Fruit fly (Drosophila melanogaster) whole organism, embryonic: ENCODE data around the gene Hr83.

Experiments used
- Antp ChIP-seq: fragments of 200-800 bp; sonication (Bioruptor generic); optimal IDR thresholded peaks from 3 replicates; lab custom pipeline; 2016; ENCODE audit warnings: missing biosample characterization, missing genetic modification characterization
- Atf6 ChIP-seq: fragments of 200-800 bp; sonication (Bioruptor generic); IDR thresholded peaks from 2 replicates; pipeline ENCODE4 v1.3.6; 2022; ENCODE audit warnings: missing biosample characterization, missing genetic modification characterization
- B-H2 ChIP-seq: fragments of 200-800 bp; sonication (Bioruptor generic); optimal IDR thresholded peaks from 2 replicates; lab custom pipeline; 2018; ENCODE audit warnings: missing biosample characterization, mild to moderate bottlenecking, missing genetic modification characterization
- CG14441 ChIP-seq: fragments of 200-800 bp; sonication (Bioruptor generic); IDR thresholded peaks from 2 replicates; pipeline ENCODE4 v1.3.6; 2022; ENCODE audit warnings: missing biosample characterization, missing genetic modification characterization
- CG15011 ChIP-seq: fragments of 200-800 bp; sonication (Bioruptor generic); optimal IDR thresholded peaks from 3 replicates; lab custom pipeline; 2018; ENCODE audit warnings: missing biosample characterization, mild to moderate bottlenecking, missing genetic modification characterization
- CG15601 ChIP-seq: fragments of 200-800 bp; sonication (Bioruptor generic); optimal IDR thresholded peaks from 3 replicates; lab custom pipeline; 2019; ENCODE audit warnings: missing biosample characterization, mild to moderate bottlenecking, missing genetic modification characterization, moderate library complexity
- CG1602 ChIP-seq: fragments of 200-800 bp; sonication (Bioruptor generic); optimal IDR thresholded peaks from 3 replicates; lab custom pipeline; 2016; ENCODE audit warnings: missing biosample characterization, missing genetic modification characterization
- CG1647 ChIP-seq: fragments of 200-800 bp; sonication (Bioruptor generic); optimal IDR thresholded peaks from 3 replicates; lab custom pipeline; 2016; ENCODE audit warnings: missing biosample characterization, missing genetic modification characterization
- CG16779 ChIP-seq: fragments of 200-800 bp; sonication (Bioruptor generic); IDR thresholded peaks from 2 replicates; pipeline ENCODE4 v1.3.6; 2022; ENCODE audit warnings: missing biosample characterization, missing genetic modification characterization
- CG17361 ChIP-seq: fragments of 200-800 bp; sonication (Bioruptor generic); IDR thresholded peaks from 3 replicates; pipeline ENCODE4 v1.3.6; 2022; ENCODE audit warnings: missing biosample characterization, missing genetic modification characterization
- CG1832 ChIP-seq: fragments of 200-800 bp; sonication (Bioruptor generic); optimal IDR thresholded peaks from 2 replicates; lab custom pipeline; 2017; ENCODE audit warnings: missing biosample characterization, mild to moderate bottlenecking, missing genetic modification characterization, inconsistent platforms
- CG18764 ChIP-seq: fragments of 200-800 bp; sonication (Bioruptor generic); optimal IDR thresholded peaks from 3 replicates; lab custom pipeline; 2016; ENCODE audit warnings: missing biosample characterization, missing genetic modification characterization
- CG3065 ChIP-seq: fragments of 200-800 bp; sonication (Bioruptor generic); optimal IDR thresholded peaks from 2 replicates; lab custom pipeline; 2016; ENCODE audit warnings: missing biosample characterization, missing genetic modification characterization
- CG31224 ChIP-seq: fragments of 200-800 bp; sonication (Bioruptor generic); IDR thresholded peaks from 2 replicates; pipeline ENCODE4 v1.3.6; 2022; ENCODE audit warnings: missing biosample characterization, missing genetic modification characterization
- CG31365 ChIP-seq: fragments of 200-800 bp; sonication (Bioruptor generic); optimal IDR thresholded peaks from 2 replicates; lab custom pipeline; 2018; ENCODE audit warnings: missing biosample characterization, mild to moderate bottlenecking, missing genetic modification characterization
- CG31388 ChIP-seq: fragments of 200-800 bp; sonication (Bioruptor generic); optimal IDR thresholded peaks from 2 replicates; lab custom pipeline; 2016; ENCODE audit warnings: missing biosample characterization, missing genetic modification characterization
- CG33213 ChIP-seq: fragments of 200-800 bp; sonication (Bioruptor generic); optimal IDR thresholded peaks from 3 replicates; lab custom pipeline; 2016; ENCODE audit warnings: missing biosample characterization, missing genetic modification characterization
- CG4360 ChIP-seq: fragments of 200-800 bp; sonication (Bioruptor generic); IDR thresholded peaks from 2 replicates; pipeline ENCODE4 v1.3.6; 2022; ENCODE audit warnings: missing biosample characterization, missing genetic modification characterization
- CG4617 ChIP-seq: fragments of 200-800 bp; sonication (Bioruptor generic); optimal IDR thresholded peaks from 3 replicates; lab custom pipeline; 2016; ENCODE audit warnings: missing biosample characterization, missing genetic modification characterization, borderline replicate concordance
- CG8478 ChIP-seq: fragments of >200 bp; optimal IDR thresholded peaks from 2 replicates; lab custom pipeline; 2018
- CG9727 ChIP-seq: fragments of 200-800 bp; sonication (Bioruptor generic); optimal IDR thresholded peaks from 3 replicates; lab custom pipeline; 2017; ENCODE audit warnings: missing biosample characterization, mild to moderate bottlenecking, missing genetic modification characterization
- Dbx ChIP-seq: fragments of 200-800 bp; sonication (Bioruptor generic); IDR thresholded peaks from 3 replicates; pipeline ENCODE4 v1.3.6; 2022; ENCODE audit warnings: missing biosample characterization, missing genetic modification characterization
- HmgD ChIP-seq: fragments of 200-800 bp; sonication (Bioruptor generic); optimal IDR thresholded peaks from 3 replicates; lab custom pipeline; 2016; ENCODE audit warnings: missing biosample characterization, missing genetic modification characterization
- Kr ChIP-seq: fragments of 200-800 bp; sonication (Bioruptor generic); optimal IDR thresholded peaks from 2 replicates; lab custom pipeline; 2017; ENCODE audit warnings: missing biosample characterization, mild to moderate bottlenecking, missing genetic modification characterization
- Nf-YB ChIP-seq: fragments of 200-800 bp; sonication (Bioruptor generic); optimal IDR thresholded peaks from 3 replicates; lab custom pipeline; 2019; ENCODE audit warnings: missing biosample characterization, mild to moderate bottlenecking, missing genetic modification characterization, moderate library complexity
- Side ChIP-seq: fragments of 200-800 bp; sonication (Bioruptor generic); optimal IDR thresholded peaks from 2 replicates; lab custom pipeline; 2016; ENCODE audit warnings: missing biosample characterization, missing genetic modification characterization
- Sox100B ChIP-seq: fragments of 200-800 bp; sonication (Bioruptor generic); optimal IDR thresholded peaks from 3 replicates; lab custom pipeline; 2018; ENCODE audit warnings: missing biosample characterization, mild to moderate bottlenecking, missing genetic modification characterization
- ara ChIP-seq: fragments of 200-800 bp; sonication (Bioruptor generic); IDR thresholded peaks from 2 replicates; pipeline ENCODE4 v1.3.6; 2022; ENCODE audit warnings: missing biosample characterization, missing genetic modification characterization
- bcd ChIP-seq: fragments of 200-800 bp; sonication (Bioruptor generic); optimal IDR thresholded peaks from 2 replicates; lab custom pipeline; 2017; ENCODE audit warnings: missing biosample characterization, mild to moderate bottlenecking, missing genetic modification characterization
- btn ChIP-seq: fragments of 200-800 bp; sonication (Bioruptor generic); optimal IDR thresholded peaks from 2 replicates; lab custom pipeline; 2016; ENCODE audit warnings: missing biosample characterization, missing genetic modification characterization
- cg ChIP-seq: fragments of 200-800 bp; sonication (Bioruptor generic); optimal IDR thresholded peaks from 3 replicates; lab custom pipeline; 2019; ENCODE audit warnings: missing biosample characterization, mild to moderate bottlenecking, missing genetic modification characterization, moderate library complexity
- chinmo ChIP-seq: fragments of 200-800 bp; sonication (Bioruptor generic); IDR thresholded peaks from 4 replicates; pipeline ENCODE4 v1.3.6; 2022; ENCODE audit warnings: missing biosample characterization, missing genetic modification characterization; ENCODE audit not compliant: partially characterized antibody
- en ChIP-seq: fragments of 200-800 bp; sonication (Bioruptor generic); optimal IDR thresholded peaks from 2 replicates; lab custom pipeline; 2016; ENCODE audit warnings: missing biosample characterization, missing genetic modification characterization
- esg ChIP-seq: fragments of 200-800 bp; sonication (Bioruptor generic); conservative IDR thresholded peaks from 2 replicates; pipeline ENCODE4 v1.3.6; 2022; ENCODE audit warnings: missing biosample characterization, missing genetic modification characterization
- fru ChIP-seq: fragments of >200 bp; optimal IDR thresholded peaks from 2 replicates; lab custom pipeline; 2017
- gcm ChIP-seq: fragments of 200-800 bp; sonication (Bioruptor generic); optimal IDR thresholded peaks from 2 replicates; lab custom pipeline; 2019; ENCODE audit warnings: missing biosample characterization, mild to moderate bottlenecking, missing genetic modification characterization, moderate library complexity
- gem ChIP-seq: fragments of 200-800 bp; sonication (Bioruptor generic); optimal IDR thresholded peaks from 2 replicates; lab custom pipeline; 2019; ENCODE audit warnings: missing biosample characterization, mild to moderate bottlenecking, missing genetic modification characterization, moderate library complexity
- hb ChIP-seq: fragments of 200-800 bp; sonication (Bioruptor generic); IDR thresholded peaks from 3 replicates; pipeline ENCODE4 v1.3.6; 2022; ENCODE audit warnings: missing biosample characterization, missing genetic modification characterization; ENCODE audit not compliant: partially characterized antibody
- hbn ChIP-seq: fragments of 200-800 bp; sonication (Bioruptor generic); IDR thresholded peaks from 2 replicates; pipeline ENCODE4 v1.3.6; 2022; ENCODE audit warnings: missing biosample characterization, missing genetic modification characterization; ENCODE audit not compliant: partially characterized antibody
- inv ChIP-seq: fragments of 200-800 bp; sonication (Bioruptor generic); IDR thresholded peaks from 2 replicates; pipeline ENCODE4 v1.3.6; 2022; ENCODE audit warnings: missing biosample characterization, missing genetic modification characterization; ENCODE audit not compliant: partially characterized antibody
- kni ChIP-seq: fragments of 200-800 bp; sonication (Bioruptor generic); optimal IDR thresholded peaks from 3 replicates; lab custom pipeline; 2017; ENCODE audit warnings: mild to moderate bottlenecking, missing biosample characterization, missing genetic modification reagents, missing genetic modification characterization
- knrl ChIP-seq: fragments of 200-800 bp; sonication (Bioruptor generic); IDR thresholded peaks from 3 replicates; pipeline ENCODE4 v1.3.6; 2022; ENCODE audit warnings: missing biosample characterization, missing genetic modification characterization; ENCODE audit not compliant: partially characterized antibody
- lilli ChIP-seq: fragments of 200-800 bp; sonication (Bioruptor generic); optimal IDR thresholded peaks from 3 replicates; lab custom pipeline; 2016; ENCODE audit warnings: missing biosample characterization, missing genetic modification characterization
- peb ChIP-seq: fragments of 200-800 bp; sonication (Bioruptor generic); IDR thresholded peaks from 2 replicates; pipeline ENCODE4 v1.3.6; 2022; ENCODE audit warnings: missing biosample characterization, missing genetic modification characterization
- pfk ChIP-seq: fragments of 200-800 bp; sonication (Bioruptor generic); optimal IDR thresholded peaks from 2 replicates; lab custom pipeline; 2018; ENCODE audit warnings: missing biosample characterization, mild to moderate bottlenecking, missing genetic modification characterization, moderate library complexity
- pita ChIP-seq: fragments of 200-800 bp; sonication (Bioruptor generic); optimal IDR thresholded peaks from 2 replicates; lab custom pipeline; 2017; ENCODE audit warnings: missing biosample characterization, mild to moderate bottlenecking, missing genetic modification characterization
- sima ChIP-seq: fragments of 200-800 bp; sonication (Bioruptor generic); optimal IDR thresholded peaks from 2 replicates; lab custom pipeline; 2016; ENCODE audit warnings: missing biosample characterization, missing genetic modification characterization
- sisA ChIP-seq: fragments of 200-800 bp; sonication (Bioruptor generic); IDR thresholded peaks from 2 replicates; pipeline ENCODE4 v1.3.6; 2022; ENCODE audit warnings: missing biosample characterization, missing genetic modification characterization
- slbo ChIP-seq: fragments of 200-800 bp; sonication (Bioruptor generic); IDR thresholded peaks from 2 replicates; pipeline ENCODE4 v1.3.6; 2022; ENCODE audit warnings: missing biosample characterization, missing genetic modification characterization
- trh ChIP-seq: fragments of 200-800 bp; sonication (Bioruptor generic); optimal IDR thresholded peaks from 2 replicates; lab custom pipeline; 2016; ENCODE audit warnings: missing biosample characterization, missing genetic modification characterization
- yki ChIP-seq: fragments of >200 bp; optimal IDR thresholded peaks from 3 replicates; lab custom pipeline; 2018
- zf30C ChIP-seq: fragments of 200-800 bp; sonication (Bioruptor generic); optimal IDR thresholded peaks from 3 replicates; lab custom pipeline; 2018; ENCODE audit warnings: missing biosample characterization, mild to moderate bottlenecking, missing genetic modification characterization

The Hr83 gene

DNA sequence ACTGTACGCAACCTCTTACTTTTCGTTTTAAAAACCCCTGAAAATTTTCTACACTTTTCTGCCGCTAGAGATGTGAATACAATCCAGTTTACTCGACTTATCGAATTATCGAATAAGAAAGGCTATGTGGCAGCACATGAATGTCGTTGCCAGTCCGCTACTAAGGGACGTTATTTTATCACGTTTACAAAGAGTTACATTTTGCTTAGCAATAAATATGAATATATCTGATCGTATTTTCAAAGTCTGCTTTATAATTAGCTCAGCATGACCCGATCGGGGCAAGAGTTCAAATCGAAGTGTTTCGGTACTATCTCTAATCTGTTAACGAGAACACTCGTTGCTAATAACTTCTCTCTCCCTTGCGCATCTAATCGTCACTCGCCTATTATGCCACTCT is 19.1 kb downstream of the Hr83 start, which contains the start of gene CG42724 (continued):
- TF ChIP-seq HmgD (GFP tag; lab: Kevin White, UChicago): peak; percentile 48
- no peak for TF ChIP-seq CG15011
- TF ChIP-seq CG1647 (GFP tag; lab: Kevin White, UChicago): peak; percentile 70
- TF ChIP-seq sima (GFP tag; lab: Kevin White, UChicago): no peak
- TF ChIP-seq Antp (GFP tag; lab: Kevin White, UChicago): peak; percentile 78
- no peak for TF ChIP-seq gcm
- TF ChIP-seq CG4617 (GFP tag; lab: Kevin White, UChicago): peak; percentile 89
- TF ChIP-seq Kr: no peak
- TF ChIP-seq CG9727 (GFP tag; lab: Kevin White, UChicago): no peak
- no peak for TF ChIP-seq zf30C
- peak; percentile 26 for TF ChIP-seq trh (GFP tag; lab: Kevin White, UChicago)
- peak; percentile 54 for TF ChIP-seq CG1602 (GFP tag; lab: Kevin White, UChicago)
- TF ChIP-seq yki (lab: Kevin White, UChicago): no peak
- no peak for TF ChIP-seq CG31365
- TF ChIP-seq CG17361 (GFP tag; lab: Robert Waterston, UW): no peak
- no peak for TF ChIP-seq CG3065 (GFP tag; lab: Kevin White, UChicago)
- TF ChIP-seq pfk (GFP tag; lab: Kevin White, UChicago): no peak
- TF ChIP-seq sisA (GFP tag; lab: Robert Waterston, UW): peak; percentile 67
- TF ChIP-seq bcd (GFP tag; lab: Kevin White, UChicago): peak; percentile 9
- peak; percentile 44 for TF ChIP-seq en (GFP tag; lab: Kevin White, UChicago)
- no peak for TF ChIP-seq Sox100B (GFP tag; lab: Kevin White, UChicago)
- no peak for TF ChIP-seq CG1832 (GFP tag; lab: Kevin White, UChicago)
- TF ChIP-seq hb (GFP tag; lab: Robert Waterston, UW): no peak
- 0 out of 2 replicates have a peak, but pooled peaks have one; percentile 8 for TF ChIP-seq peb (GFP tag; lab: Robert Waterston, UW)
- TF ChIP-seq Dbx (GFP tag; lab: Robert Waterston, UW): no peak
- TF ChIP-seq kni (GFP tag; lab: Kevin White, UChicago): no peak
- peak; percentile 36; the same call in 1 of the 2 replicates for TF ChIP-seq Atf6
- TF ChIP-seq ara (GFP tag; lab: Robert Waterston, UW): 0 out of 2 replicates have a peak, but pooled peaks have one; percentile 27
- TF ChIP-seq CG4360 (GFP tag; lab: Robert Waterston, UW): no peak
- TF ChIP-seq Nf-YB: no peak
- peak; percentile 6 for TF ChIP-seq CG18764 (GFP tag; lab: Kevin White, UChicago)
- TF ChIP-seq cg: no peak
- TF ChIP-seq lilli (GFP tag; lab: Kevin White, UChicago): peak; percentile 83
- TF ChIP-seq B-H2 (GFP tag; lab: Kevin White, UChicago): no peak
- no peak for TF ChIP-seq gem
- 0 out of 2 replicates have a peak, but pooled peaks have one; percentile 28 for TF ChIP-seq inv (GFP tag; lab: Robert Waterston, UW)
- no peak for TF ChIP-seq pita (GFP tag; lab: Kevin White, UChicago)
- peak; percentile 50 for TF ChIP-seq CG14441 (GFP tag; lab: Robert Waterston, UW)
- TF ChIP-seq esg (GFP tag; lab: Robert Waterston, UW): peak; percentile 46
- peak; percentile 77 for TF ChIP-seq slbo (GFP tag; lab: Robert Waterston, UW)
- TF ChIP-seq Side (GFP tag; lab: Kevin White, UChicago): peak; percentile 77
- TF ChIP-seq CG16779: no peak
- peak; percentile 51; the same call in 2 of the 3 replicates for TF ChIP-seq knrl (GFP tag; lab: Robert Waterston, UW)
- TF ChIP-seq chinmo (GFP tag; lab: Robert Waterston, UW): no peak
- peak; percentile 59 for TF ChIP-seq CG33213 (GFP tag; lab: Kevin White, UChicago)
- no peak for TF ChIP-seq CG8478 (lab: Kevin White, UChicago)
- no peak for TF ChIP-seq hbn
- peak; percentile 60 for TF ChIP-seq fru (lab: Kevin White, UChicago)
- TF ChIP-seq CG15601: no peak
- TF ChIP-seq CG31224 (GFP tag; lab: Robert Waterston, UW): 0 out of 2 replicates have a peak, but pooled peaks have one; percentile 30
- TF ChIP-seq CG31388: peak; percentile 20
- no peak for TF ChIP-seq btn (GFP tag; lab: Kevin White, UChicago)
